Fruit fly (Drosophila melanogaster) whole organism, embryonic: ENCODE measurements around the gene CG44362.
A peak's percentile ranks its signal among the peaks of the same experiment; 100 is the strongest.

Source experiments
- Ada2b ChIP-seq: fragments of 200-800 bp; sonication (Bioruptor generic); IDR thresholded peaks from 2 replicates; pipeline ENCODE4 v1.3.6; 2022; ENCODE audit warnings: missing biosample characterization, missing genetic modification characterization
- Antp ChIP-seq: fragments of 200-800 bp; sonication (Bioruptor generic); optimal IDR thresholded peaks from 3 replicates; lab custom pipeline; 2016; ENCODE audit warnings: missing biosample characterization, missing genetic modification characterization
- B-H1 ChIP-seq: fragments of 200-800 bp; sonication (Bioruptor generic); IDR thresholded peaks from 3 replicates; pipeline ENCODE4 v1.3.6; 2022; ENCODE audit warnings: missing biosample characterization, missing genetic modification characterization
- CG10209 ChIP-seq: fragments of 200-800 bp; sonication (Bioruptor generic); optimal IDR thresholded peaks from 3 replicates; lab custom pipeline; 2017; ENCODE audit warnings: missing biosample characterization, mild to moderate bottlenecking, missing genetic modification characterization, missing genetic modification reagents
- CG10431 ChIP-seq: fragments of 200-800 bp; sonication (Bioruptor generic); optimal IDR thresholded peaks from 3 replicates; lab custom pipeline; 2018; ENCODE audit warnings: missing biosample characterization, mild to moderate bottlenecking, missing genetic modification characterization
- CG10979 ChIP-seq: fragments of 200-800 bp; sonication (Bioruptor generic); optimal IDR thresholded peaks from 2 replicates; lab custom pipeline; 2018; ENCODE audit warnings: missing biosample characterization, mild to moderate bottlenecking, missing genetic modification characterization, moderate library complexity
- CG11723 ChIP-seq: fragments of 200-800 bp; sonication (Bioruptor generic); optimal IDR thresholded peaks from 2 replicates; lab custom pipeline; 2017; ENCODE audit warnings: missing biosample characterization, mild to moderate bottlenecking, missing genetic modification characterization
- CG12219 ChIP-seq: fragments of 200-800 bp; sonication (Bioruptor generic); optimal IDR thresholded peaks from 3 replicates; lab custom pipeline; 2018; ENCODE audit warnings: missing biosample characterization, mild to moderate bottlenecking, missing genetic modification characterization
- CG12769 ChIP-seq: fragments of 200-800 bp; sonication (Bioruptor generic); optimal IDR thresholded peaks from 2 replicates; lab custom pipeline; 2019; ENCODE audit warnings: missing biosample characterization, mild to moderate bottlenecking, missing genetic modification characterization, moderate library complexity
- CG14667 ChIP-seq: fragments of 200-800 bp; sonication (Bioruptor generic); IDR thresholded peaks from 2 replicates; pipeline ENCODE4 v1.3.6; 2022; ENCODE audit warnings: missing biosample characterization, missing genetic modification characterization
- CG14710 ChIP-seq: fragments of 200-800 bp; sonication (Bioruptor generic); optimal IDR thresholded peaks from 3 replicates; lab custom pipeline; 2019; ENCODE audit warnings: missing biosample characterization, mild to moderate bottlenecking, missing genetic modification characterization, moderate library complexity
- CG18262 ChIP-seq: fragments of 200-800 bp; optimal IDR thresholded peaks from 3 replicates; lab custom pipeline; 2019; ENCODE audit warnings: missing biosample characterization, mild to moderate bottlenecking, missing genetic modification characterization, moderate library complexity
- CG2116 ChIP-seq: fragments of 200-800 bp; sonication (Bioruptor generic); optimal IDR thresholded peaks from 3 replicates; lab custom pipeline; 2018; ENCODE audit warnings: missing biosample characterization, mild to moderate bottlenecking, missing genetic modification characterization
- CG30431 ChIP-seq: fragments of 200-800 bp; sonication (Bioruptor generic); optimal IDR thresholded peaks from 2 replicates; lab custom pipeline; 2017; ENCODE audit warnings: missing biosample characterization, missing genetic modification characterization
- CG6254 ChIP-seq: fragments of 200-800 bp; sonication (Bioruptor generic); optimal IDR thresholded peaks from 3 replicates; lab custom pipeline; 2017; ENCODE audit warnings: mild to moderate bottlenecking, missing biosample characterization, missing genetic modification reagents, missing genetic modification characterization
- CG6654 ChIP-seq: fragments of 200-800 bp; sonication (Bioruptor generic); optimal IDR thresholded peaks from 2 replicates; lab custom pipeline; 2017; ENCODE audit warnings: missing biosample characterization, mild to moderate bottlenecking, missing genetic modification characterization
- CG6813 ChIP-seq: fragments of 200-800 bp; sonication (Bioruptor generic); optimal IDR thresholded peaks from 2 replicates; lab custom pipeline; 2017; ENCODE audit warnings: missing biosample characterization, missing genetic modification characterization, mild to moderate bottlenecking, moderate library complexity, missing genetic modification reagents
- CG7556 ChIP-seq: fragments of 200-800 bp; sonication (Bioruptor generic); optimal IDR thresholded peaks from 2 replicates; lab custom pipeline; 2017; ENCODE audit warnings: missing biosample characterization, mild to moderate bottlenecking, missing genetic modification characterization
- CG9215 ChIP-seq: fragments of 200-800 bp; sonication (Bioruptor generic); IDR thresholded peaks from 2 replicates; pipeline ENCODE4 v1.3.6; 2022; ENCODE audit warnings: missing biosample characterization, missing genetic modification characterization
- CG9797 ChIP-seq: fragments of 200-800 bp; sonication (Bioruptor generic); optimal IDR thresholded peaks from 3 replicates; lab custom pipeline; 2018; ENCODE audit warnings: missing biosample characterization, mild to moderate bottlenecking, missing genetic modification characterization
- Drgx ChIP-seq: fragments of 200-800 bp; sonication (Bioruptor generic); IDR thresholded peaks from 2 replicates; pipeline ENCODE4 v1.3.6; 2022; ENCODE audit warnings: missing biosample characterization, missing genetic modification characterization
- Fer1 ChIP-seq: fragments of 200-800 bp; sonication (Bioruptor generic); optimal IDR thresholded peaks from 2 replicates; lab custom pipeline; 2017; ENCODE audit warnings: missing biosample characterization, mild to moderate bottlenecking, missing genetic modification characterization
- HLH54F ChIP-seq: fragments of 200-800 bp; sonication (Bioruptor generic); optimal IDR thresholded peaks from 3 replicates; lab custom pipeline; 2016; ENCODE audit warnings: missing biosample characterization, missing genetic modification characterization
- Hr78 ChIP-seq, 2 experiments: fragments of 200-800 bp in 1 of 2; fragments of >200 bp in 1 of 2; sonication (Bioruptor generic) in 1 of 2; optimal IDR thresholded peaks; 2 replicates each; lab custom pipeline; 2017 to 2019; ENCODE audit warnings: missing biosample characterization in 2 of 2, missing genetic modification characterization in 2 of 2, mild to moderate bottlenecking in 1 of 2, moderate library complexity in 1 of 2
- Oaz ChIP-seq: fragments of 200-800 bp; sonication (Bioruptor generic); IDR thresholded peaks from 2 replicates; pipeline ENCODE4 v1.3.6; 2022; ENCODE audit warnings: missing biosample characterization, missing genetic modification characterization
- Opbp ChIP-seq: fragments of 200-800 bp; sonication (Bioruptor generic); IDR thresholded peaks from 3 replicates; pipeline ENCODE4 v1.3.6; 2022; ENCODE audit warnings: missing biosample characterization, missing genetic modification characterization; ENCODE audit not compliant: partially characterized antibody
- Rx ChIP-seq: fragments of 200-800 bp; sonication (Bioruptor generic); IDR thresholded peaks from 2 replicates; pipeline ENCODE4 v1.3.6; 2022; ENCODE audit warnings: missing biosample characterization, missing genetic modification characterization
- Sox100B ChIP-seq: fragments of 200-800 bp; sonication (Bioruptor generic); optimal IDR thresholded peaks from 3 replicates; lab custom pipeline; 2018; ENCODE audit warnings: missing biosample characterization, mild to moderate bottlenecking, missing genetic modification characterization
- Xrp1 ChIP-seq: fragments of 200-800 bp; sonication (Bioruptor generic); IDR thresholded peaks from 2 replicates; pipeline ENCODE4 v1.3.6; 2022; ENCODE audit warnings: missing biosample characterization, missing genetic modification characterization
- cg ChIP-seq: fragments of 200-800 bp; sonication (Bioruptor generic); optimal IDR thresholded peaks from 3 replicates; lab custom pipeline; 2019; ENCODE audit warnings: missing biosample characterization, mild to moderate bottlenecking, missing genetic modification characterization, moderate library complexity
- chif ChIP-seq, 2 experiments: fragments of 200-800 bp; sonication (Bioruptor generic); optimal IDR thresholded peaks; 3 replicates each; lab custom pipeline; 2016; ENCODE audit warnings: missing biosample characterization in 2 of 2, missing genetic modification characterization in 2 of 2
- chn ChIP-seq: fragments of 200-800 bp; sonication (Bioruptor generic); optimal IDR thresholded peaks from 2 replicates; lab custom pipeline; 2016; ENCODE audit warnings: missing biosample characterization, missing genetic modification characterization
- dmrt11E ChIP-seq: fragments of 200-800 bp; sonication (Bioruptor generic); optimal IDR thresholded peaks from 3 replicates; lab custom pipeline; 2018; ENCODE audit warnings: missing biosample characterization, mild to moderate bottlenecking, missing genetic modification characterization, moderate library complexity
- eve ChIP-seq, 2 experiments: fragments of >200 bp; optimal IDR thresholded peaks; 2 replicates each; lab custom pipeline; 2017; ENCODE audit warnings: missing biosample characterization in 2 of 2, missing genetic modification characterization in 2 of 2
- fd64A ChIP-seq: fragments of 200-800 bp; sonication (Bioruptor generic); optimal IDR thresholded peaks from 3 replicates; lab custom pipeline; 2018; ENCODE audit warnings: missing biosample characterization, mild to moderate bottlenecking, missing genetic modification characterization
- gfzf ChIP-seq: fragments of 200-800 bp; sonication (Bioruptor generic); optimal IDR thresholded peaks from 2 replicates; lab custom pipeline; 2016; ENCODE audit warnings: missing biosample characterization, mild to moderate bottlenecking, missing genetic modification characterization, moderate library complexity
- gt ChIP-seq: fragments of 200-800 bp; sonication (Bioruptor generic); IDR thresholded peaks from 2 replicates; pipeline ENCODE4 v1.3.6; 2022; ENCODE audit warnings: missing biosample characterization, missing genetic modification characterization
- lola ChIP-seq, 3 experiments: fragments of >200 bp in 2 of 3; fragments of 200-800 bp in 1 of 3; sonication (Bioruptor generic) in 1 of 3; optimal IDR thresholded peaks; 2 replicates each; lab custom pipeline; 2017 to 2019; ENCODE audit warnings: missing biosample characterization in 3 of 3, missing genetic modification characterization in 3 of 3, mild to moderate bottlenecking in 1 of 3, moderate library complexity in 1 of 3
- luna ChIP-seq: fragments of 200-800 bp; sonication (Bioruptor generic); optimal IDR thresholded peaks from 2 replicates; lab custom pipeline; 2016; ENCODE audit warnings: missing biosample characterization, missing genetic modification characterization
- maf-S ChIP-seq: fragments of 200-800 bp; sonication (Bioruptor generic); optimal IDR thresholded peaks from 2 replicates; lab custom pipeline; 2016; ENCODE audit warnings: missing biosample characterization, missing genetic modification characterization
- pita ChIP-seq: fragments of 200-800 bp; sonication (Bioruptor generic); optimal IDR thresholded peaks from 2 replicates; lab custom pipeline; 2017; ENCODE audit warnings: missing biosample characterization, mild to moderate bottlenecking, missing genetic modification characterization
- ro ChIP-seq: fragments of 200-800 bp; sonication (Bioruptor generic); IDR thresholded peaks from 2 replicates; pipeline ENCODE4 v1.3.6; 2022; ENCODE audit warnings: missing biosample characterization, missing genetic modification characterization
- sc ChIP-seq, 3 experiments: fragments of >200 bp in 2 of 3; fragments of 200-800 bp in 1 of 3; sonication (Bioruptor generic) in 1 of 3; optimal IDR thresholded peaks; 2 replicates in 2 of 3; 3 replicates in 1 of 3; lab custom pipeline; 2017; ENCODE audit warnings: mild to moderate bottlenecking in 1 of 3, missing biosample characterization in 1 of 3, missing genetic modification characterization in 1 of 3, missing genetic modification reagents in 1 of 3
- slp2 ChIP-seq: fragments of 200-800 bp; sonication (Bioruptor generic); optimal IDR thresholded peaks from 2 replicates; lab custom pipeline; 2016; ENCODE audit warnings: missing biosample characterization, missing genetic modification characterization
- sna ChIP-seq: fragments of 200-800 bp; sonication (Bioruptor generic); IDR thresholded peaks from 2 replicates; pipeline ENCODE4 v1.3.6; 2022; ENCODE audit warnings: missing biosample characterization, missing genetic modification characterization; ENCODE audit not compliant: partially characterized antibody
- sqz ChIP-seq: fragments of 200-800 bp; sonication (Bioruptor generic); optimal IDR thresholded peaks from 3 replicates; lab custom pipeline; 2018; ENCODE audit warnings: missing biosample characterization, mild to moderate bottlenecking, missing genetic modification characterization
- stwl ChIP-seq: fragments of 200-800 bp; sonication (Bioruptor generic); optimal IDR thresholded peaks from 3 replicates; lab custom pipeline; 2018; ENCODE audit warnings: missing biosample characterization, mild to moderate bottlenecking, missing genetic modification characterization, moderate library complexity
- toy ChIP-seq: fragments of 200-800 bp; sonication (Bioruptor generic); IDR thresholded peaks from 2 replicates; pipeline ENCODE4 v1.3.6; 2022; ENCODE audit warnings: missing biosample characterization, missing genetic modification characterization
- tup ChIP-seq: fragments of 200-800 bp; sonication (Bioruptor generic); optimal IDR thresholded peaks from 2 replicates; lab custom pipeline; 2016; ENCODE audit warnings: missing biosample characterization, mild to moderate bottlenecking, missing genetic modification characterization, moderate library complexity
- zf30C ChIP-seq: fragments of 200-800 bp; sonication (Bioruptor generic); optimal IDR thresholded peaks from 3 replicates; lab custom pipeline; 2018; ENCODE audit warnings: missing biosample characterization, mild to moderate bottlenecking, missing genetic modification characterization

Gene CG44362

DNA sequence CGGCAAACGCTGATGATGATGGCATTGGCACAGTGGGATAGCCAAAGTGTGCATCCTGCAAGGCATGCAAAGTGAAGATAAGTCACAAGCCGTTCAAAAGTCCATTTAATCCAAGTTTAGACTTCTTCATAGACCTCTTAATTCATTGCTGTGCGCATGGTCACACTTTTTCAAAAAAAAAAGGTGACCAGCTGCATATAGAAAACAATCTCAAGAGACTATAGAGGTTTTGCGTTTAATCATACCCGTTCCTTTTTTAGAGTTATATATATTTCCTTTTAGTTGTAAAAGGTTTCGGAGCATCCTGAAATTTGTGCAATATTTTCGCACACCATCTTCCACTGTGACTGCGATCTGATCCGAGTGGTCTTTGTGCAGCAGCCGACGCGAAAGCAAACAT lies 17.1 kb downstream of the CG44362 start (continued):
- TF ChIP-seq Opbp (GFP tag; lab: Robert Waterston, UW) (no peak), CG14667 (no peak), tup (GFP tag; lab: Kevin White, UChicago) (no peak), sc (optimal IDR thresholded peaks at IDR 0.05; lab: Kevin White, UChicago) (no peak), sc (GFP tag; optimal IDR thresholded peaks at IDR 0.05; lab: Kevin White, UChicago) (no peak), dmrt11E (tag; lab: Kevin White, UChicago) (peak; percentile 61), zf30C (no peak), Fer1 (GFP tag; lab: Kevin White, UChicago) (no peak), chif (GFP tag; optimal IDR thresholded peaks at IDR 0.05; lab: Kevin White, UChicago) (peak in 1 of 2 experiments; percentile 44), CG14710 (tag; lab: Kevin White, UChicago) (peak; percentile 5), ro (GFP tag; lab: Robert Waterston, UW) (no peak), Hr78 (GFP tag; optimal IDR thresholded peaks at IDR 0.05; lab: Kevin White, UChicago) (no peak), HLH54F (GFP tag; lab: Kevin White, UChicago) (no peak), maf-S (no peak), luna (GFP tag; lab: Kevin White, UChicago) (no peak), CG12219 (GFP tag; lab: Kevin White, UChicago) (no peak), CG10431 (GFP tag; lab: Kevin White, UChicago) (no peak), CG10209 (GFP tag; lab: Kevin White, UChicago) (no peak), toy (GFP tag; lab: Robert Waterston, UW) (no peak), fd64A (GFP tag; lab: Kevin White, UChicago) (no peak), Drgx (peak; percentile 11; the same call in 1 of the 2 replicates), eve (GFP tag; optimal IDR thresholded peaks at IDR 0.05; lab: Kevin White, UChicago) (peak in 1 of 2 experiments; percentile 65), cg (GFP tag; lab: Kevin White, UChicago) (no peak), slp2 (GFP tag; lab: Kevin White, UChicago) (peak; percentile 22), lola (GFP tag; optimal IDR thresholded peaks at IDR 0.05; lab: Kevin White, UChicago) (peak in 1 of 3 experiments; percentile 57), gfzf (GFP tag; lab: Kevin White, UChicago) (peak; percentile 7), B-H1 (GFP tag; lab: Robert Waterston, UW) (no peak), CG30431 (GFP tag; lab: Kevin White, UChicago) (no peak), CG7556 (GFP tag; lab: Kevin White, UChicago) (peak; percentile 6), Antp (GFP tag; lab: Kevin White, UChicago) (no peak), Sox100B (GFP tag; lab: Kevin White, UChicago) (no peak), gt (GFP tag; lab: Robert Waterston, UW) (no peak), Rx (GFP tag; lab: Robert Waterston, UW) (0 out of 2 replicates have a peak, but pooled peaks have one; percentile 19), pita (GFP tag; lab: Kevin White, UChicago) (no peak), stwl (tag; lab: Kevin White, UChicago) (peak; percentile 99), CG18262 (tag; lab: Kevin White, UChicago) (peak; percentile 44), Ada2b (no peak), CG12769 (tag; lab: Kevin White, UChicago) (no peak), CG10979 (tag; lab: Kevin White, UChicago) (peak; percentile 28), CG6254 (GFP tag; lab: Kevin White, UChicago) (peak; percentile 9), sqz (GFP tag; lab: Kevin White, UChicago) (peak; percentile 37), chn (peak; percentile 3), CG6813 (GFP tag; lab: Kevin White, UChicago) (peak; percentile 33), CG6654 (GFP tag; lab: Kevin White, UChicago) (no peak), Oaz (no peak), CG9797 (no peak), CG2116 (GFP tag; lab: Kevin White, UChicago) (peak; percentile 4), Xrp1 (GFP tag; lab: Robert Waterston, UW) (peak; percentile 43; the same call in 1 of the 2 replicates), CG9215 (no peak), CG11723 (GFP tag; lab: Kevin White, UChicago) (no peak), sna (no peak)
